Fruit fly (Drosophila melanogaster) whole organism, embryonic: ENCODE data around the gene CG2901.

Experiments used
- BEAF-32 ChIP-seq: fragments of 200-800 bp; sonication (Bioruptor generic); optimal IDR thresholded peaks from 3 replicates; lab custom pipeline; 2017; ENCODE audit warnings: missing biosample characterization, missing genetic modification characterization, mild to moderate bottlenecking, moderate library complexity, missing genetic modification reagents
- CG11723 ChIP-seq: fragments of 200-800 bp; sonication (Bioruptor generic); optimal IDR thresholded peaks from 2 replicates; lab custom pipeline; 2017; ENCODE audit warnings: missing biosample characterization, mild to moderate bottlenecking, missing genetic modification characterization
- CG12769 ChIP-seq: fragments of 200-800 bp; sonication (Bioruptor generic); optimal IDR thresholded peaks from 2 replicates; lab custom pipeline; 2019; ENCODE audit warnings: missing biosample characterization, mild to moderate bottlenecking, missing genetic modification characterization, moderate library complexity
- CG13624 ChIP-seq: fragments of 200-800 bp; sonication (Bioruptor generic); optimal IDR thresholded peaks from 2 replicates; lab custom pipeline; 2016; ENCODE audit warnings: missing biosample characterization, missing genetic modification characterization
- CG1529 ChIP-seq: fragments of 200-800 bp; sonication (Bioruptor generic); optimal IDR thresholded peaks from 3 replicates; lab custom pipeline; 2018; ENCODE audit warnings: missing biosample characterization, missing genetic modification characterization
- CG15514 ChIP-seq: fragments of 200-800 bp; sonication (Bioruptor generic); optimal IDR thresholded peaks from 3 replicates; lab custom pipeline; 2017; ENCODE audit warnings: missing biosample characterization, missing genetic modification characterization, mild to moderate bottlenecking, moderate library complexity, missing genetic modification reagents
- CG15601 ChIP-seq: fragments of 200-800 bp; sonication (Bioruptor generic); optimal IDR thresholded peaks from 3 replicates; lab custom pipeline; 2019; ENCODE audit warnings: missing biosample characterization, mild to moderate bottlenecking, missing genetic modification characterization, moderate library complexity
- CG16815 ChIP-seq: fragments of 200-800 bp; sonication (Bioruptor generic); optimal IDR thresholded peaks from 3 replicates; lab custom pipeline; 2017; ENCODE audit warnings: missing biosample characterization, mild to moderate bottlenecking, missing genetic modification characterization
- CG17612 ChIP-seq: fragments of 200-800 bp; sonication (Bioruptor generic); IDR thresholded peaks from 2 replicates; pipeline ENCODE4 v1.3.6; 2022; ENCODE audit warnings: missing biosample characterization, missing genetic modification characterization
- CG1832 ChIP-seq: fragments of 200-800 bp; sonication (Bioruptor generic); optimal IDR thresholded peaks from 2 replicates; lab custom pipeline; 2017; ENCODE audit warnings: missing biosample characterization, mild to moderate bottlenecking, missing genetic modification characterization, inconsistent platforms
- CG2116 ChIP-seq: fragments of 200-800 bp; sonication (Bioruptor generic); optimal IDR thresholded peaks from 3 replicates; lab custom pipeline; 2018; ENCODE audit warnings: missing biosample characterization, mild to moderate bottlenecking, missing genetic modification characterization
- CG2199 ChIP-seq: fragments of 200-800 bp; sonication (Bioruptor generic); IDR thresholded peaks from 3 replicates; pipeline ENCODE4 v1.3.6; 2022; ENCODE audit warnings: missing biosample characterization, missing genetic modification characterization
- CG3407 ChIP-seq: fragments of 200-800 bp; sonication (Bioruptor generic); optimal IDR thresholded peaks from 2 replicates; lab custom pipeline; 2018; ENCODE audit warnings: missing biosample characterization, mild to moderate bottlenecking, missing genetic modification characterization
- CG4360 ChIP-seq: fragments of 200-800 bp; sonication (Bioruptor generic); IDR thresholded peaks from 2 replicates; pipeline ENCODE4 v1.3.6; 2022; ENCODE audit warnings: missing biosample characterization, missing genetic modification characterization
- CG8089 ChIP-seq: fragments of 200-800 bp; sonication (Bioruptor generic); optimal IDR thresholded peaks from 3 replicates; lab custom pipeline; 2016; ENCODE audit warnings: missing biosample characterization, missing genetic modification characterization
- CG8388 ChIP-seq: fragments of 200-800 bp; sonication (Bioruptor generic); optimal IDR thresholded peaks from 2 replicates; lab custom pipeline; 2019; ENCODE audit warnings: missing biosample characterization, mild to moderate bottlenecking, missing genetic modification characterization, moderate library complexity
- CG8478 ChIP-seq: fragments of >200 bp; optimal IDR thresholded peaks from 2 replicates; lab custom pipeline; 2018
- CHES-1-like ChIP-seq: fragments of 200-800 bp; sonication (Bioruptor generic); optimal IDR thresholded peaks from 2 replicates; lab custom pipeline; 2016; ENCODE audit warnings: missing biosample characterization, missing genetic modification characterization
- HLH4C ChIP-seq: fragments of 200-800 bp; sonication (Bioruptor generic); IDR thresholded peaks from 3 replicates; pipeline ENCODE4 v1.3.6; 2022; ENCODE audit warnings: missing biosample characterization, missing genetic modification characterization; ENCODE audit not compliant: partially characterized antibody
- HLHmδ ChIP-seq: fragments of 200-800 bp; sonication (Bioruptor generic); optimal IDR thresholded peaks from 2 replicates; lab custom pipeline; 2018; ENCODE audit warnings: missing biosample characterization, mild to moderate bottlenecking, missing genetic modification characterization, moderate library complexity
- HmgD ChIP-seq: fragments of 200-800 bp; sonication (Bioruptor generic); optimal IDR thresholded peaks from 3 replicates; lab custom pipeline; 2016; ENCODE audit warnings: missing biosample characterization, missing genetic modification characterization
- Hr51 ChIP-seq, 2 experiments: fragments of 200-800 bp; sonication (Bioruptor generic); optimal IDR thresholded peaks; 2 replicates in 1 of 2; 3 replicates in 1 of 2; lab custom pipeline; 2016 to 2018; ENCODE audit warnings: missing biosample characterization in 2 of 2, missing genetic modification characterization in 2 of 2, mild to moderate bottlenecking in 1 of 2, moderate library complexity in 1 of 2
- Jarid2 ChIP-seq: fragments of 200-800 bp; sonication (Bioruptor generic); optimal IDR thresholded peaks from 3 replicates; lab custom pipeline; 2017; ENCODE audit warnings: mild to moderate bottlenecking, missing biosample characterization, missing genetic modification reagents, missing genetic modification characterization
- NFAT ChIP-seq: fragments of 200-800 bp; sonication (Bioruptor generic); IDR thresholded peaks from 2 replicates; pipeline ENCODE4 v1.3.6; 2022; ENCODE audit warnings: missing biosample characterization, missing genetic modification characterization
- Nf-YC ChIP-seq: fragments of 200-800 bp; optimal IDR thresholded peaks from 3 replicates; lab custom pipeline; 2019; ENCODE audit warnings: missing biosample characterization, mild to moderate bottlenecking, missing genetic modification characterization, moderate library complexity
- Ssrp ChIP-seq: fragments of 200-800 bp; sonication (Bioruptor generic); optimal IDR thresholded peaks from 2 replicates; lab custom pipeline; 2018; ENCODE audit warnings: missing biosample characterization, mild to moderate bottlenecking, missing genetic modification characterization, moderate library complexity
- ap ChIP-seq: fragments of 200-800 bp; sonication (Bioruptor generic); IDR thresholded peaks from 2 replicates; pipeline ENCODE4 v1.3.6; 2022; ENCODE audit warnings: missing biosample characterization, missing genetic modification characterization
- ato ChIP-seq: fragments of 200-800 bp; sonication (Bioruptor generic); IDR thresholded peaks from 2 replicates; pipeline ENCODE4 v1.3.6; 2022; ENCODE audit warnings: missing biosample characterization, missing genetic modification characterization; ENCODE audit not compliant: partially characterized antibody
- bbx ChIP-seq: fragments of 200-800 bp; sonication (Bioruptor generic); IDR thresholded peaks from 2 replicates; pipeline ENCODE4 v1.3.6; 2022; ENCODE audit warnings: missing biosample characterization, missing genetic modification characterization; ENCODE audit not compliant: partially characterized antibody
- caup ChIP-seq: fragments of 200-800 bp; sonication (Bioruptor generic); optimal IDR thresholded peaks from 3 replicates; lab custom pipeline; 2017; ENCODE audit warnings: missing biosample characterization, mild to moderate bottlenecking, missing genetic modification characterization, moderate library complexity; ENCODE audit not compliant: severe bottlenecking
- dan ChIP-seq: fragments of 200-800 bp; sonication (Bioruptor generic); IDR thresholded peaks from 2 replicates; pipeline ENCODE4 v1.3.6; 2022; ENCODE audit warnings: missing biosample characterization, missing genetic modification characterization
- gce ChIP-seq: fragments of 200-800 bp; sonication (Bioruptor generic); IDR thresholded peaks from 3 replicates; pipeline ENCODE4 v1.3.6; 2022; ENCODE audit warnings: missing biosample characterization, missing genetic modification characterization
- gcm ChIP-seq: fragments of 200-800 bp; sonication (Bioruptor generic); optimal IDR thresholded peaks from 2 replicates; lab custom pipeline; 2019; ENCODE audit warnings: missing biosample characterization, mild to moderate bottlenecking, missing genetic modification characterization, moderate library complexity
- grau ChIP-seq: fragments of 200-800 bp; optimal IDR thresholded peaks from 3 replicates; lab custom pipeline; 2019; ENCODE audit warnings: missing biosample characterization, mild to moderate bottlenecking, missing genetic modification characterization, moderate library complexity
- gro ChIP-seq: fragments of 200-800 bp; sonication (Bioruptor generic); optimal IDR thresholded peaks from 2 replicates; lab custom pipeline; 2016; ENCODE audit warnings: missing biosample characterization, missing genetic modification characterization
- ham ChIP-seq: fragments of 200-800 bp; sonication (Bioruptor generic); IDR thresholded peaks from 2 replicates; pipeline ENCODE4 v1.3.6; 2022; ENCODE audit warnings: missing biosample characterization, missing genetic modification characterization
- hb ChIP-seq: fragments of 200-800 bp; sonication (Bioruptor generic); IDR thresholded peaks from 3 replicates; pipeline ENCODE4 v1.3.6; 2022; ENCODE audit warnings: missing biosample characterization, missing genetic modification characterization; ENCODE audit not compliant: partially characterized antibody
- hbn ChIP-seq: fragments of 200-800 bp; sonication (Bioruptor generic); IDR thresholded peaks from 2 replicates; pipeline ENCODE4 v1.3.6; 2022; ENCODE audit warnings: missing biosample characterization, missing genetic modification characterization; ENCODE audit not compliant: partially characterized antibody
- jumu ChIP-seq: fragments of 200-800 bp; sonication (Bioruptor generic); optimal IDR thresholded peaks from 3 replicates; lab custom pipeline; 2016; ENCODE audit warnings: missing biosample characterization, missing genetic modification characterization
- knrl ChIP-seq: fragments of 200-800 bp; sonication (Bioruptor generic); IDR thresholded peaks from 3 replicates; pipeline ENCODE4 v1.3.6; 2022; ENCODE audit warnings: missing biosample characterization, missing genetic modification characterization; ENCODE audit not compliant: partially characterized antibody
- lbe ChIP-seq: fragments of 200-800 bp; sonication (Bioruptor generic); optimal IDR thresholded peaks from 2 replicates; lab custom pipeline; 2016; ENCODE audit warnings: missing biosample characterization, mild to moderate bottlenecking, missing genetic modification characterization
- mam ChIP-seq: fragments of 200-800 bp; sonication (Bioruptor generic); optimal IDR thresholded peaks from 3 replicates; lab custom pipeline; 2016; ENCODE audit warnings: missing biosample characterization, missing genetic modification characterization
- nerfin-2 ChIP-seq: fragments of 200-800 bp; sonication (Bioruptor generic); IDR thresholded peaks from 2 replicates; pipeline ENCODE4 v1.3.6; 2022; ENCODE audit warnings: missing biosample characterization, missing genetic modification characterization; ENCODE audit not compliant: partially characterized antibody
- pan ChIP-seq, 4 experiments: fragments of >200 bp in 3 of 4; fragments of 200-800 bp in 1 of 4; sonication (Bioruptor generic) in 1 of 4; optimal IDR thresholded peaks in 3 of 4; IDR thresholded peaks in 1 of 4; 2 replicates each; pipeline versions ENCODE4 v1.3.6 to Lab custom; 2017 to 2022; ENCODE audit warnings: missing biosample characterization in 2 of 4, missing genetic modification characterization in 2 of 4, mixed read lengths in 1 of 4
- pb ChIP-seq: fragments of 200-800 bp; sonication (Bioruptor generic); optimal IDR thresholded peaks from 3 replicates; lab custom pipeline; 2016; ENCODE audit warnings: missing biosample characterization, missing genetic modification characterization
- seq ChIP-seq: fragments of 200-800 bp; sonication (Bioruptor generic); IDR thresholded peaks from 2 replicates; pipeline ENCODE4 v1.3.6; 2022; ENCODE audit warnings: missing biosample characterization, missing genetic modification characterization
- sisA ChIP-seq: fragments of 200-800 bp; sonication (Bioruptor generic); IDR thresholded peaks from 2 replicates; pipeline ENCODE4 v1.3.6; 2022; ENCODE audit warnings: missing biosample characterization, missing genetic modification characterization
- sna ChIP-seq: fragments of 200-800 bp; sonication (Bioruptor generic); IDR thresholded peaks from 2 replicates; pipeline ENCODE4 v1.3.6; 2022; ENCODE audit warnings: missing biosample characterization, missing genetic modification characterization; ENCODE audit not compliant: partially characterized antibody
- stc ChIP-seq: fragments of 200-800 bp; sonication (Bioruptor generic); IDR thresholded peaks from 2 replicates; pipeline ENCODE4 v1.3.6; 2022; ENCODE audit warnings: missing biosample characterization, missing genetic modification characterization
- tna ChIP-seq: fragments of 200-800 bp; sonication (Bioruptor generic); IDR thresholded peaks from 2 replicates; pipeline ENCODE4 v1.3.6; 2022; ENCODE audit warnings: missing biosample characterization, missing genetic modification characterization; ENCODE audit not compliant: partially characterized antibody

Gene CG2901

DNA sequence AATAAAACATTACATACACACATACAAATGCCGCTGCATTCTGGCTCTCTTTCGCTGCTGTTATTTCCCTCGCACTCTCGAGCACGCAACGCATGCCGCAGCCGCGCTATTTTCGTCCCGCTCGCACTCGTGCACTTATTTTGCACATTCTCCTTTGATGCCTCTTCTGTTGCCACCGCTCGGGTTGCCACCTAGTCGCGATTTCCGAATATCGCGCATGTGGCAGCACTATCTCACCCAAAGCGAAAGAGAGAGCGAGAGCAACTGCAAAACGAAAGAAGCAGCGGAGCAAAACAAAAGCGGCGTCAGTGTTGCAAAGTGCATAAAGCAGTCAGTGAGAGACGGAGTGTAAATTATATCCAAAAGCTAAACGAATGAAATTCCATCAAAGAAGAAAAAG, 47.1 kb upstream of the CG2901 start (continued):
- TF ChIP-seq CG13624 (GFP tag; lab: Kevin White, UChicago) (peak; percentile 45), ap (no peak), gro (GFP tag; lab: Kevin White, UChicago) (peak; percentile 65), nerfin-2 (no peak), seq (GFP tag; lab: Robert Waterston, UW) (no peak), HmgD (peak; percentile 68), CG8089 (GFP tag; lab: Kevin White, UChicago) (no peak), HLH4C (GFP tag; lab: Robert Waterston, UW) (peak; percentile 38; the same call in 1 of the 3 replicates), CG12769 (no peak), lbe (GFP tag; lab: Kevin White, UChicago) (peak; percentile 50), ham (no peak), Jarid2 (GFP tag; lab: Kevin White, UChicago) (no peak), CG4360 (GFP tag; lab: Robert Waterston, UW) (peak; percentile 35; the same call in 1 of the 2 replicates), jumu (GFP tag; lab: Kevin White, UChicago) (peak; percentile 42), NFAT (GFP tag; lab: Robert Waterston, UW) (no peak), CG15601 (tag; lab: Kevin White, UChicago) (peak; percentile 10), dan (no peak), Nf-YC (tag; lab: Kevin White, UChicago) (peak; percentile 28), hbn (GFP tag; lab: Robert Waterston, UW) (peak; percentile 39), ato (peak; percentile 41; the same call in 1 of the 2 replicates), CG3407 (GFP tag; lab: Kevin White, UChicago) (no peak), mam (GFP tag; lab: Kevin White, UChicago) (peak; percentile 22), CG8478 (lab: Kevin White, UChicago) (peak; percentile 37), grau (tag; lab: Kevin White, UChicago) (peak; percentile 40), CG11723 (GFP tag; lab: Kevin White, UChicago) (no peak), stc (peak; percentile 22; the same call in 1 of the 2 replicates), CG2199 (GFP tag; lab: Robert Waterston, UW) (0 out of 3 replicates have a peak, but pooled peaks have one; percentile 66), bbx (GFP tag; lab: Robert Waterston, UW) (peak; percentile 66), HLHmδ (GFP tag; lab: Kevin White, UChicago) (peak; percentile 63), Hr51 (GFP tag; optimal IDR thresholded peaks at IDR 0.05; lab: Kevin White, UChicago) (peak in 1 of 2 experiments; percentile 12)
- TF ChIP-seq, all 482 proteins: peak for 151

- TF ChIP-seq caup (no peak), CG1529 (GFP tag; lab: Kevin White, UChicago) (no peak), knrl (GFP tag; lab: Robert Waterston, UW) (peak; percentile 44; the same call in 1 of the 3 replicates), sna (GFP tag; lab: Robert Waterston, UW) (peak; percentile 70), CG15514 (GFP tag; lab: Kevin White, UChicago) (no peak), CG2116 (GFP tag; lab: Kevin White, UChicago) (peak; percentile 67), gce (GFP tag; lab: Robert Waterston, UW) (no peak), hb (GFP tag; lab: Robert Waterston, UW) (peak; percentile 67; the same call in 2 of the 3 replicates), pb (GFP tag; lab: Kevin White, UChicago) (no peak), gcm (GFP tag; lab: Kevin White, UChicago) (no peak), CHES-1-like (no peak), pan (optimal IDR thresholded peaks at IDR 0.05; lab: Kevin White, UChicago) (no peak), pan (GFP tag; optimal IDR thresholded peaks at IDR 0.05 in 1 of 2, IDR thresholded peaks at IDR 0.05 in 1 of 2) (no peak), CG16815 (GFP tag; lab: Kevin White, UChicago) (no peak), CG8388 (no peak), tna (GFP tag; lab: Robert Waterston, UW) (peak; percentile 82), CG17612 (GFP tag; lab: Robert Waterston, UW) (no peak), sisA (GFP tag; lab: Robert Waterston, UW) (no peak), BEAF-32 (peak; percentile 39), Ssrp (tag; lab: Kevin White, UChicago) (no peak), CG1832 (GFP tag; lab: Kevin White, UChicago) (no peak)
Measured at dm6 chrX:3788432-3788831, 39.6 kb upstream of the CG2901 start.
